Worm (Caenorhabditis elegans): Measurements from ENCODE around the gene F41B5.1.

DNA sequence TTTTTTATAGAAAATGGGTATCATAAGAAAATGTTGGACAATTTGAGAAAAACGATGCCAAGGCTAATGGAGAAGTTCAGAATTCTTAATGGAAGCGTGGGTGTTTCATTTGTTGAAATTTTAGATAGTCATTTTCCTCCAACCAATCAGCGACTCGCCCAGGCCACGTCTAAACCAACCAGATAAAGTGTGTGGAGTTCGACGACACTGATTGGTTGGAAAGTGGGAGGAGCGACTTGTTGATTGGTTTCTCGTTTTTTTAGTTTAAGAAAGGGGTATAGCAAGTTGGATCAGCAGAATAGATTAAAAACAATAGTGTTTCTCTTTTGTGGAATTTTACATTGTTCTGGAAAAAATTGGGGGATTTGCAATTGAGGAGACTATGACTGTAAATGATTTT is 47.8 kb upstream of the F41B5.1 start:
- TF ChIP-seq spr-1 (tag; optimal IDR thresholded peaks at IDR 0.05) (no peak), unc-62 (GFP tag; optimal IDR thresholded peaks at IDR 0.05 in 1 of 2) (no peak), unc-62 (tag; optimal IDR thresholded peaks at IDR 0.05) (no peak), skn-1 (tag; optimal IDR thresholded peaks at IDR 0.05) (no peak), dmd-6 (GFP tag; IDR thresholded peaks at IDR 0.05) (no peak), ama-1 (optimal IDR thresholded peaks at IDR 0.05) (no peak), ceh-20 (GFP tag; IDR thresholded peaks at IDR 0.05) (no peak), mep-1 (tag; optimal IDR thresholded peaks at IDR 0.05) (no peak)

Measured in whole organism, L4 larva.